Fruit fly (Drosophila melanogaster): Measurements from ENCODE around the gene AsnRS.
A peak's percentile ranks its signal among the peaks of the same experiment; 100 is the strongest.

The AsnRS gene

dm6 chr2L:19163975-19164371, 32.2 kb upstream of the AsnRS start:
- TF ChIP-seq rn (GFP tag; IDR thresholded peaks at IDR 0.05): no peak
- TF ChIP-seq Pif1B (GFP tag; optimal IDR thresholded peaks at IDR 0.05): no peak
- TF ChIP-seq CG10348 (GFP tag; IDR thresholded peaks at IDR 0.05): no peak
- no peak for TF ChIP-seq gl (tag; optimal IDR thresholded peaks at IDR 0.05)
- no peak for TF ChIP-seq Pif1A (GFP tag; optimal IDR thresholded peaks at IDR 0.05)
- no peak for TF ChIP-seq CG4496 (GFP tag; IDR thresholded peaks at IDR 0.05)
- no peak for TF ChIP-seq CG17806 (tag; optimal IDR thresholded peaks at IDR 0.05)
- TF ChIP-seq Ets98B (GFP tag; IDR thresholded peaks at IDR 0.05): no peak
- no peak for TF ChIP-seq D1 (tag; optimal IDR thresholded peaks at IDR 0.05)
- TF ChIP-seq EcR (GFP tag; optimal IDR thresholded peaks at IDR 0.05): no peak
- no peak for TF ChIP-seq CG34367 (tag; optimal IDR thresholded peaks at IDR 0.05)
- TF ChIP-seq CG8159 (tag; optimal IDR thresholded peaks at IDR 0.05): no peak
- TF ChIP-seq CG14655 (GFP tag; optimal IDR thresholded peaks at IDR 0.05): no peak
- no peak for TF ChIP-seq CG15710 (tag; optimal IDR thresholded peaks at IDR 0.05)
- TF ChIP-seq CG9948 (tag; optimal IDR thresholded peaks at IDR 0.05): no peak
- no peak for TF ChIP-seq Snoo (tag; optimal IDR thresholded peaks at IDR 0.05)
- TF ChIP-seq CG12605 (GFP tag; IDR thresholded peaks at IDR 0.05): no peak

DNA sequence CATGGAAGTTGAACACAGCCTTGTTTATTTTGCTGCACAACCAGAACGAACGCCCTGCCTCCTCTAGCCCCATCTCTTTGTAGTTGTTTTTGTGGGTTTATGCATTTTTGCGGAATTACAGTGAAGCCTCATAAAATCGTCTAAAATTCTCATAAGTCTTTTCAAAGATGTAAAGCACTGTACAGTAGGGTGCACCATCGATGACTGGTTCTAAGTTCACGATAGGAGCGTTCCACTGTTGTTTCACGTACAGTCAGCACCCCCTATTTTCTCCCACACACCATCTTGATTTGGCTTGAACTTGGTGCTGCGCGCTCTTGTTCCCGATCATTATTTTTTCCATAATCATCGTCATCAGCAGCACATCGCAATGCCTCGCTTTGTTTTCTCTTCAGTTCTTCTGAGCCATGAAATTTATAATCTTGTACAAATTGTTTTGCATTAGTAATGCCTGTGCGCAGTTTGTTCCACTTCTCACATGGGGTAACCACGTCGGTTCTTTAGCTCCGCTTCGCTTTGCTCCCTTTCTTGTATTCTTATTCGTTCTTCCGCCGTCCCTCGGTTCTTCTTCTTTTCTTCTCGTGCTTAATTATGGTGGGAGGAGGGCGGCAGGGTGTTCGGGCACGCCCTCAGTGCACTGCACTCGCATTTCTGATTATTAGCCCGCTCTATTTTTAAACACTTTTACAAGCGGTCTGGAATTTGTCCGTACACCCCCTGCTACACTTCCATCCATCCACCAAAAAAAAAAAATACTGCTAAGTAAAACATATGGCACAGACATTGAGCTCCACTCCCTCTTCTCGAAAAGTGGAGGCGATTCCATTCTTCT, 31.6 kb upstream of the AsnRS start:
- TF ChIP-seq CG4496 (GFP tag; IDR thresholded peaks at IDR 0.05): peak; percentile 53
- TF ChIP-seq CG8159 (tag; optimal IDR thresholded peaks at IDR 0.05): peak; percentile 28
- TF ChIP-seq CG32121 (GFP tag; IDR thresholded peaks at IDR 0.05): peak; percentile 23; the same call in 1 of the 2 replicates
- TF ChIP-seq CG10348 (GFP tag; IDR thresholded peaks at IDR 0.05): no peak
- peak; percentile 28; the same call in 1 of the 3 replicates for TF ChIP-seq fd96Ca (GFP tag; IDR thresholded peaks at IDR 0.05)
- TF ChIP-seq CG13204 (GFP tag; optimal IDR thresholded peaks at IDR 0.05): peak; percentile 32
- TF ChIP-seq CG8301 (tag; optimal IDR thresholded peaks at IDR 0.05): peak; percentile 2
- TF ChIP-seq Pif1A (GFP tag; optimal IDR thresholded peaks at IDR 0.05): no peak
- TF ChIP-seq EcR (GFP tag; optimal IDR thresholded peaks at IDR 0.05): peak; percentile 82
- TF ChIP-seq CG14655 (GFP tag; optimal IDR thresholded peaks at IDR 0.05): peak; percentile 22
- TF ChIP-seq rn (GFP tag; IDR thresholded peaks at IDR 0.05): no peak
- TF ChIP-seq CG9948 (tag; optimal IDR thresholded peaks at IDR 0.05): peak; percentile 19
- no peak for TF ChIP-seq CG15710 (tag; optimal IDR thresholded peaks at IDR 0.05)
- TF ChIP-seq Ets98B (GFP tag; IDR thresholded peaks at IDR 0.05): peak; percentile 30

DNA sequence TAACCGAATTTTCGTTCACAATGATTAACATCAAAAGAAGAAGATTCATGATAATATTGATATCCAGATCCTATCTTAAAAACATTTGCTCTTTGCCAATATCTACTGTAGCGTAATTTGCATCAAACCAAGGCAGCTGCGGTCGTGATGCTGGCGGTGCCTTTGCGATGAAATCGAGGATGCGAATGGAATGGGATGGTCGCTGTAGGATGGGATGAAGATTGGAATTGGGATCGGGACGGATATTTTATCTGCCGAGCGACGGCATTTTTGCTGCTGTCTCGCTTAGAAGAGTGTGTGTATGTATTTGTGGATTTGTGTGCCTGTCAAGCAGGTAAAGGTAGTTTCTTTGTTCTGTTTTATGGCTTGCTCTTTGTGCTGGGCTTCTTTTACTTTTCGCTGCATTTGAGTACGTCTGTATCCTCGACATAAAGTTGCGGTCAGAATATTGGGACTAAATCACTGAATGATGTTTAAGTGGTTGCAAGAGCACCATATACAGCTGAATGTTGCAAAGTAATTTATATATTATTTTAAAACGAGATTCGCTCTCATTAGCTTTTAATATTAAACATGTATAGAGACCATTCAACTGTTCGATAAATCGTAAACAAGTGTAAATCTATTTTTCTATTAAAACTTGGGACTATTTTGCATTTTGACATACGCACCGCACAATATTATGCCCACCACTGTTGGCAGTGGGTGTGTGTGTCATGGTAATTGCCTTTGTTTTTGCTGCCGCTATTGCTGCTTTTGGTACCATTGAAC, 30.8 kb upstream of the AsnRS start:
- TF ChIP-seq Ets98B (GFP tag; IDR thresholded peaks at IDR 0.05) (no peak), Snoo (tag; optimal IDR thresholded peaks at IDR 0.05) (peak; percentile 54), CG12605 (GFP tag; IDR thresholded peaks at IDR 0.05) (no peak), Pif1B (GFP tag; optimal IDR thresholded peaks at IDR 0.05) (peak; percentile 68), CG15710 (tag; optimal IDR thresholded peaks at IDR 0.05) (peak; percentile 49), CG9948 (tag; optimal IDR thresholded peaks at IDR 0.05) (peak; percentile 52), Pif1A (GFP tag; optimal IDR thresholded peaks at IDR 0.05) (peak; percentile 43), fd96Ca (GFP tag; IDR thresholded peaks at IDR 0.05) (no peak), CG13204 (GFP tag; optimal IDR thresholded peaks at IDR 0.05) (no peak), CG32121 (GFP tag; IDR thresholded peaks at IDR 0.05) (no peak), CG8301 (tag; optimal IDR thresholded peaks at IDR 0.05) (peak; percentile 57), rn (GFP tag; IDR thresholded peaks at IDR 0.05) (peak; percentile 43; the same call in 1 of the 2 replicates), gl (tag; optimal IDR thresholded peaks at IDR 0.05) (no peak), CG14655 (GFP tag; optimal IDR thresholded peaks at IDR 0.05) (peak; percentile 60), CG10348 (GFP tag; IDR thresholded peaks at IDR 0.05) (no peak), CG8159 (tag; optimal IDR thresholded peaks at IDR 0.05) (peak; percentile 35), CG4496 (GFP tag; IDR thresholded peaks at IDR 0.05) (peak; percentile 27; the same call in 1 of the 3 replicates), EcR (GFP tag; optimal IDR thresholded peaks at IDR 0.05) (peak; percentile 6), D1 (tag; optimal IDR thresholded peaks at IDR 0.05) (no peak), CG34367 (tag; optimal IDR thresholded peaks at IDR 0.05) (peak; percentile 57), CG17806 (tag; optimal IDR thresholded peaks at IDR 0.05) (peak; percentile 45)

dm6 chr2L:19161307-19161999, 29.7 kb upstream of the AsnRS start:
- TF ChIP-seq gl (tag; optimal IDR thresholded peaks at IDR 0.05) (peak; percentile 97), CG8301 (tag; optimal IDR thresholded peaks at IDR 0.05) (peak; percentile 60), CG17806 (tag; optimal IDR thresholded peaks at IDR 0.05) (peak; percentile 78), Pif1A (GFP tag; optimal IDR thresholded peaks at IDR 0.05) (peak; percentile 83), Ets98B (GFP tag; IDR thresholded peaks at IDR 0.05) (peak; percentile 51), CG15710 (tag; optimal IDR thresholded peaks at IDR 0.05) (peak; percentile 94), CG32121 (GFP tag; IDR thresholded peaks at IDR 0.05) (peak; percentile 38; the same call in 1 of the 2 replicates), rn (GFP tag; IDR thresholded peaks at IDR 0.05) (peak; percentile 64), CG10348 (GFP tag; IDR thresholded peaks at IDR 0.05) (no peak), CG12605 (GFP tag; IDR thresholded peaks at IDR 0.05) (peak; percentile 88), CG9948 (tag; optimal IDR thresholded peaks at IDR 0.05) (peak; percentile 81), D1 (tag; optimal IDR thresholded peaks at IDR 0.05) (peak; percentile 65), CG13204 (GFP tag; optimal IDR thresholded peaks at IDR 0.05) (peak; percentile 99), Pif1B (GFP tag; optimal IDR thresholded peaks at IDR 0.05) (peak; percentile 84), CG14655 (GFP tag; optimal IDR thresholded peaks at IDR 0.05) (peak; percentile 70), EcR (GFP tag; optimal IDR thresholded peaks at IDR 0.05) (peak; percentile 99), CG4496 (GFP tag; IDR thresholded peaks at IDR 0.05) (peak; percentile 81; the same call in 2 of the 3 replicates), Snoo (tag; optimal IDR thresholded peaks at IDR 0.05) (peak; percentile 90), CG8159 (tag; optimal IDR thresholded peaks at IDR 0.05) (peak; percentile 84), fd96Ca (GFP tag; IDR thresholded peaks at IDR 0.05) (peak; percentile 79), CG34367 (tag; optimal IDR thresholded peaks at IDR 0.05) (peak; percentile 92)
